Fruit fly (Drosophila melanogaster): ENCODE data around the gene CG32006.

- TF ChIP-seq Myc (optimal IDR thresholded peaks at IDR 0.05) (no peak), Sin3A (optimal IDR thresholded peaks at IDR 0.05) (no peak), ttk (optimal IDR thresholded peaks at IDR 0.05) (no peak), insv (optimal IDR thresholded peaks at IDR 0.05) (no peak), h (optimal IDR thresholded peaks at IDR 0.05) (no peak)
These were observed 14.6 kb downstream of the CG32006 start for dm6 chr4:165159-165558.
